Fruit fly (Drosophila melanogaster) whole organism, embryonic: ENCODE results near the gene Idi.

Experiments
- Antp ChIP-seq: fragments of 200-800 bp; sonication (Bioruptor generic); optimal IDR thresholded peaks from 3 replicates; lab custom pipeline; 2016; ENCODE audit warnings: missing biosample characterization, missing genetic modification characterization
- CG10147 ChIP-seq: fragments of 200-800 bp; sonication (Bioruptor generic); optimal IDR thresholded peaks from 2 replicates; lab custom pipeline; 2019; ENCODE audit warnings: missing biosample characterization, mild to moderate bottlenecking, missing genetic modification characterization, moderate library complexity
- CG11695 ChIP-seq: fragments of 200-800 bp; sonication (Bioruptor generic); IDR thresholded peaks from 3 replicates; pipeline ENCODE4 v1.3.6; 2022; ENCODE audit warnings: missing biosample characterization, missing genetic modification characterization
- CG12659 ChIP-seq: fragments of 200-800 bp; sonication (Bioruptor generic); optimal IDR thresholded peaks from 3 replicates; lab custom pipeline; 2017; ENCODE audit warnings: mild to moderate bottlenecking, missing biosample characterization, missing genetic modification reagents, missing genetic modification characterization
- CG13424 ChIP-seq: fragments of 200-800 bp; sonication (Bioruptor generic); optimal IDR thresholded peaks from 2 replicates; lab custom pipeline; 2019; ENCODE audit warnings: missing biosample characterization, mild to moderate bottlenecking, missing genetic modification characterization, moderate library complexity
- CG13624 ChIP-seq: fragments of 200-800 bp; sonication (Bioruptor generic); optimal IDR thresholded peaks from 2 replicates; lab custom pipeline; 2016; ENCODE audit warnings: missing biosample characterization, missing genetic modification characterization
- CG14860 ChIP-seq: fragments of 200-800 bp; sonication (Bioruptor generic); IDR thresholded peaks from 3 replicates; pipeline ENCODE4 v1.3.6; 2022; ENCODE audit warnings: missing biosample characterization, missing genetic modification characterization; ENCODE audit not compliant: partially characterized antibody
- CG15269 ChIP-seq: fragments of 200-800 bp; sonication (Bioruptor generic); optimal IDR thresholded peaks from 2 replicates; lab custom pipeline; 2018; ENCODE audit warnings: missing biosample characterization, mild to moderate bottlenecking, missing genetic modification characterization, moderate library complexity
- CG15514 ChIP-seq: fragments of 200-800 bp; sonication (Bioruptor generic); optimal IDR thresholded peaks from 3 replicates; lab custom pipeline; 2017; ENCODE audit warnings: missing biosample characterization, missing genetic modification characterization, mild to moderate bottlenecking, moderate library complexity, missing genetic modification reagents
- CG17802 ChIP-seq: fragments of 200-800 bp; sonication (Bioruptor generic); optimal IDR thresholded peaks from 2 replicates; lab custom pipeline; 2018; ENCODE audit warnings: missing biosample characterization, mild to moderate bottlenecking, missing genetic modification characterization, moderate library complexity
- CG18599 ChIP-seq: fragments of 200-800 bp; sonication (Bioruptor generic); optimal IDR thresholded peaks from 3 replicates; lab custom pipeline; 2017; ENCODE audit warnings: missing biosample characterization, missing genetic modification characterization, mild to moderate bottlenecking, moderate library complexity, missing genetic modification reagents
- CG2678 ChIP-seq: fragments of 200-800 bp; sonication (Bioruptor generic); optimal IDR thresholded peaks from 3 replicates; lab custom pipeline; 2019; ENCODE audit warnings: missing biosample characterization, mild to moderate bottlenecking, missing genetic modification characterization, moderate library complexity
- CG2875 ChIP-seq: fragments of 200-800 bp; sonication (Bioruptor generic); optimal IDR thresholded peaks from 2 replicates; lab custom pipeline; 2017; ENCODE audit warnings: missing biosample characterization, mild to moderate bottlenecking, missing genetic modification characterization, missing genetic modification reagents
- CG30403 ChIP-seq: fragments of 200-800 bp; sonication (Bioruptor generic); optimal IDR thresholded peaks from 3 replicates; lab custom pipeline; 2016; ENCODE audit warnings: missing biosample characterization, missing genetic modification characterization
- CG34422 ChIP-seq: fragments of 200-800 bp; sonication (Bioruptor generic); IDR thresholded peaks from 3 replicates; pipeline ENCODE4 v1.3.6; 2022; ENCODE audit warnings: missing biosample characterization, missing genetic modification characterization
- CG7556 ChIP-seq: fragments of 200-800 bp; sonication (Bioruptor generic); optimal IDR thresholded peaks from 2 replicates; lab custom pipeline; 2017; ENCODE audit warnings: missing biosample characterization, mild to moderate bottlenecking, missing genetic modification characterization
- CG7786 ChIP-seq: fragments of 200-800 bp; sonication (Bioruptor generic); optimal IDR thresholded peaks from 2 replicates; lab custom pipeline; 2016; ENCODE audit warnings: missing biosample characterization, missing genetic modification characterization
- CG9727 ChIP-seq: fragments of 200-800 bp; sonication (Bioruptor generic); optimal IDR thresholded peaks from 3 replicates; lab custom pipeline; 2017; ENCODE audit warnings: missing biosample characterization, mild to moderate bottlenecking, missing genetic modification characterization
- CG9797 ChIP-seq: fragments of 200-800 bp; sonication (Bioruptor generic); optimal IDR thresholded peaks from 3 replicates; lab custom pipeline; 2018; ENCODE audit warnings: missing biosample characterization, mild to moderate bottlenecking, missing genetic modification characterization
- CoRest ChIP-seq: fragments of 200-800 bp; sonication (Bioruptor generic); optimal IDR thresholded peaks from 3 replicates; lab custom pipeline; 2018; ENCODE audit warnings: missing biosample characterization, mild to moderate bottlenecking, missing genetic modification characterization, moderate library complexity
- Dek ChIP-seq: fragments of 200-800 bp; sonication (Bioruptor generic); optimal IDR thresholded peaks from 3 replicates; lab custom pipeline; 2019; ENCODE audit warnings: missing biosample characterization, mild to moderate bottlenecking, missing genetic modification characterization, moderate library complexity
- H15 ChIP-seq: fragments of 200-800 bp; sonication (Bioruptor generic); IDR thresholded peaks from 3 replicates; pipeline ENCODE4 v1.3.6; 2022; ENCODE audit warnings: missing biosample characterization, missing genetic modification characterization
- Hmr ChIP-seq: fragments of 200-800 bp; sonication (Bioruptor generic); optimal IDR thresholded peaks from 3 replicates; lab custom pipeline; 2017; ENCODE audit warnings: mild to moderate bottlenecking, missing biosample characterization, missing genetic modification reagents, missing genetic modification characterization
- Hr51 ChIP-seq, 2 experiments: fragments of 200-800 bp; sonication (Bioruptor generic); optimal IDR thresholded peaks; 2 replicates in 1 of 2; 3 replicates in 1 of 2; lab custom pipeline; 2016 to 2018; ENCODE audit warnings: missing biosample characterization in 2 of 2, missing genetic modification characterization in 2 of 2, mild to moderate bottlenecking in 1 of 2, moderate library complexity in 1 of 2
- MTF-1 ChIP-seq: fragments of 200-800 bp; sonication (Bioruptor generic); optimal IDR thresholded peaks from 2 replicates; lab custom pipeline; 2018; ENCODE audit warnings: missing biosample characterization, mild to moderate bottlenecking, missing genetic modification characterization, borderline replicate concordance
- Med ChIP-seq: fragments of 200-800 bp; sonication (Bioruptor generic); peaks from one replicate; lab custom pipeline; 2016; ENCODE audit warnings: missing biosample characterization, missing genetic modification characterization, mild to moderate bottlenecking, inconsistent platforms, moderate library complexity
- Meics ChIP-seq: fragments of 200-800 bp; sonication (Bioruptor generic); optimal IDR thresholded peaks from 2 replicates; lab custom pipeline; 2017; ENCODE audit warnings: missing biosample characterization, mild to moderate bottlenecking, missing genetic modification characterization
- NfI ChIP-seq: fragments of 200-800 bp; sonication (Bioruptor generic); optimal IDR thresholded peaks from 3 replicates; lab custom pipeline; 2018; ENCODE audit warnings: missing biosample characterization, mild to moderate bottlenecking, missing genetic modification characterization, moderate library complexity
- Oli ChIP-seq: fragments of 200-800 bp; sonication (Bioruptor generic); optimal IDR thresholded peaks from 2 replicates; lab custom pipeline; 2018; ENCODE audit warnings: missing biosample characterization, mild to moderate bottlenecking, missing genetic modification characterization, moderate library complexity
- Rfx ChIP-seq: fragments of 200-800 bp; sonication (Bioruptor generic); IDR thresholded peaks from 2 replicates; pipeline ENCODE4 v1.3.6; 2022; ENCODE audit warnings: missing biosample characterization, missing genetic modification characterization
- al ChIP-seq: fragments of 200-800 bp; sonication (Bioruptor generic); IDR thresholded peaks from 2 replicates; pipeline ENCODE4 v1.3.6; 2022; ENCODE audit warnings: missing biosample characterization, missing genetic modification characterization
- ase ChIP-seq: fragments of 200-800 bp; sonication (Bioruptor generic); IDR thresholded peaks from 3 replicates; pipeline ENCODE4 v1.3.6; 2022; ENCODE audit warnings: missing biosample characterization, missing genetic modification characterization
- cad ChIP-seq: fragments of >200 bp; optimal IDR thresholded peaks from 2 replicates; lab custom pipeline; 2017; ENCODE audit warnings: missing biosample characterization, missing genetic modification characterization
- cwo ChIP-seq: fragments of 200-800 bp; sonication (Bioruptor generic); optimal IDR thresholded peaks from 3 replicates; lab custom pipeline; 2017; ENCODE audit warnings: missing biosample characterization, missing genetic modification characterization, mild to moderate bottlenecking, moderate library complexity, missing genetic modification reagents
- dmrt99B ChIP-seq: fragments of 200-800 bp; sonication (Bioruptor generic); optimal IDR thresholded peaks from 2 replicates; lab custom pipeline; 2018; ENCODE audit warnings: missing biosample characterization, mild to moderate bottlenecking, missing genetic modification characterization, moderate library complexity
- dpn ChIP-seq, 2 experiments: fragments of 200-800 bp; sonication (Bioruptor generic); optimal IDR thresholded peaks; 3 replicates each; lab custom pipeline; 2016; ENCODE audit warnings: missing biosample characterization in 2 of 2, missing genetic modification characterization in 2 of 2
- fd96Cb ChIP-seq: fragments of 200-800 bp; sonication (Bioruptor generic); optimal IDR thresholded peaks from 2 replicates; lab custom pipeline; 2018; ENCODE audit warnings: missing biosample characterization, mild to moderate bottlenecking, missing genetic modification characterization, moderate library complexity
- hth ChIP-seq: fragments of >200 bp; optimal IDR thresholded peaks from 2 replicates; lab custom pipeline; 2017; ENCODE audit warnings: inconsistent platforms
- kni ChIP-seq: fragments of 200-800 bp; sonication (Bioruptor generic); optimal IDR thresholded peaks from 3 replicates; lab custom pipeline; 2017; ENCODE audit warnings: mild to moderate bottlenecking, missing biosample characterization, missing genetic modification reagents, missing genetic modification characterization
- lab ChIP-seq: fragments of 200-800 bp; sonication (Bioruptor generic); optimal IDR thresholded peaks from 3 replicates; lab custom pipeline; 2017; ENCODE audit warnings: missing biosample characterization, missing genetic modification characterization, mild to moderate bottlenecking, moderate library complexity, missing genetic modification reagents
- nerfin-2 ChIP-seq: fragments of 200-800 bp; sonication (Bioruptor generic); IDR thresholded peaks from 2 replicates; pipeline ENCODE4 v1.3.6; 2022; ENCODE audit warnings: missing biosample characterization, missing genetic modification characterization; ENCODE audit not compliant: partially characterized antibody
- oc ChIP-seq: fragments of 200-800 bp; sonication (Bioruptor generic); optimal IDR thresholded peaks from 2 replicates; lab custom pipeline; 2018; ENCODE audit warnings: missing biosample characterization, mild to moderate bottlenecking, missing genetic modification characterization, moderate library complexity
- org-1 ChIP-seq: fragments of 200-800 bp; sonication (Bioruptor generic); optimal IDR thresholded peaks from 2 replicates; lab custom pipeline; 2017; ENCODE audit warnings: missing biosample characterization, missing genetic modification characterization
- pan ChIP-seq, 4 experiments: fragments of >200 bp in 3 of 4; fragments of 200-800 bp in 1 of 4; sonication (Bioruptor generic) in 1 of 4; optimal IDR thresholded peaks in 3 of 4; IDR thresholded peaks in 1 of 4; 2 replicates each; pipeline versions ENCODE4 v1.3.6 to Lab custom; 2017 to 2022; ENCODE audit warnings: missing biosample characterization in 2 of 4, missing genetic modification characterization in 2 of 4, mixed read lengths in 1 of 4
- pnt ChIP-seq: fragments of 200-800 bp; sonication (Bioruptor generic); optimal IDR thresholded peaks from 3 replicates; lab custom pipeline; 2016; ENCODE audit warnings: missing biosample characterization, missing genetic modification characterization
- prd ChIP-seq, 3 experiments: fragments of >200 bp in 2 of 3; fragments of 200-800 bp in 1 of 3; sonication (Bioruptor generic) in 1 of 3; optimal IDR thresholded peaks in 2 of 3; IDR thresholded peaks in 1 of 3; 2 replicates in 2 of 3; 3 replicates in 1 of 3; pipeline versions ENCODE4 v1.3.6 to Lab custom; 2017 to 2022; ENCODE audit warnings: missing biosample characterization in 1 of 3, missing genetic modification characterization in 1 of 3
- seq ChIP-seq: fragments of 200-800 bp; sonication (Bioruptor generic); IDR thresholded peaks from 2 replicates; pipeline ENCODE4 v1.3.6; 2022; ENCODE audit warnings: missing biosample characterization, missing genetic modification characterization
- sna ChIP-seq: fragments of 200-800 bp; sonication (Bioruptor generic); IDR thresholded peaks from 2 replicates; pipeline ENCODE4 v1.3.6; 2022; ENCODE audit warnings: missing biosample characterization, missing genetic modification characterization; ENCODE audit not compliant: partially characterized antibody

The Idi gene

DNA sequence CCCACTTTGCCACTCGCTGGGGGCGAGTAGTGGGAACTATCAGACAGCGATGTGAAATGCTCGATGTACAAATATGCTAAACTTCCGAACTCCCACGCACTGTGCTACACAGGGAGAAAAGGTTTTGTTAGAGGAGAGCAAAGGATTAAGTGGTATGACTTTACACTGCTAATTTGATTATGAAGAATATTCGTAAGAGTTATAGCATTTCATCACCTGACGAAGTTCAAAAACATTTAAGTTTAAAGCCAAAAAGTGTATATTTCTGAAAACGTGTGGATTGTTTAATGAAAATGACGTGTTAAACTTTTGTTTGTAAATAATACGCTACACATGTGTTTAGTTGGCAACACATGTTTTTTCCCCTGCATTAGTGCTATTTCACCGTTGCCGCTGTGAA is 18.5 kb downstream of the Idi start (continued):
- TF ChIP-seq pan (optimal IDR thresholded peaks at IDR 0.05; lab: Kevin White, UChicago): no peak
- peak in 1 of 2 experiments; percentile 9 for TF ChIP-seq pan (GFP tag; optimal IDR thresholded peaks at IDR 0.05 in 1 of 2, IDR thresholded peaks at IDR 0.05 in 1 of 2)
- no peak for TF ChIP-seq al
- TF ChIP-seq CG13424 (tag; lab: Kevin White, UChicago): peak; percentile 13
- TF ChIP-seq CG7556 (GFP tag; lab: Kevin White, UChicago): peak; percentile 50
- TF ChIP-seq CG7786 (GFP tag; lab: Kevin White, UChicago): no peak
- TF ChIP-seq seq (GFP tag; lab: Robert Waterston, UW): peak; percentile 19; the same call in 1 of the 2 replicates
- no peak for TF ChIP-seq Antp (GFP tag; lab: Kevin White, UChicago)
- TF ChIP-seq CG14860 (GFP tag; lab: Robert Waterston, UW): no peak
- TF ChIP-seq CG2678: peak; percentile 46
- TF ChIP-seq Rfx: no peak
- no peak for TF ChIP-seq CG9797
- no peak for TF ChIP-seq CG10147 (GFP tag; lab: Kevin White, UChicago)
- no peak for TF ChIP-seq CG2875 (GFP tag; lab: Kevin White, UChicago)
- TF ChIP-seq cwo (GFP tag; lab: Kevin White, UChicago): peak; percentile 15
- no peak for TF ChIP-seq CG9727 (GFP tag; lab: Kevin White, UChicago)
- TF ChIP-seq Med (GFP tag; lab: Kevin White, UChicago): peak; percentile 77
- TF ChIP-seq lab (GFP tag; lab: Kevin White, UChicago): peak; percentile 39
- TF ChIP-seq CG15269 (tag; lab: Kevin White, UChicago): peak; percentile 43
- TF ChIP-seq CG17802: no peak
- peak; percentile 0 for TF ChIP-seq CG15514 (GFP tag; lab: Kevin White, UChicago)
- TF ChIP-seq NfI: peak; percentile 12
- TF ChIP-seq oc (tag; lab: Kevin White, UChicago): no peak
- peak; percentile 6 to 8 for TF ChIP-seq dpn (GFP tag; optimal IDR thresholded peaks at IDR 0.05; lab: Kevin White, UChicago)
- TF ChIP-seq cad: no peak
- TF ChIP-seq hth (lab: Kevin White, UChicago): no peak
- peak; percentile 20 for TF ChIP-seq Meics (GFP tag; lab: Kevin White, UChicago)
- TF ChIP-seq ase (GFP tag; lab: Robert Waterston, UW): no peak
- no peak for TF ChIP-seq CG12659 (GFP tag; lab: Kevin White, UChicago)
- no peak for TF ChIP-seq CG13624 (GFP tag; lab: Kevin White, UChicago)
- no peak for TF ChIP-seq Dek (tag; lab: Kevin White, UChicago)
- no peak for TF ChIP-seq dmrt99B (tag; lab: Kevin White, UChicago)
- no peak for TF ChIP-seq MTF-1
- TF ChIP-seq prd (optimal IDR thresholded peaks at IDR 0.05; lab: Kevin White, UChicago): no peak
- TF ChIP-seq prd (GFP tag; IDR thresholded peaks at IDR 0.05; lab: Robert Waterston, UW): 0 out of 3 replicates have a peak, but pooled peaks have one; percentile 19
- TF ChIP-seq Hr51 (GFP tag; optimal IDR thresholded peaks at IDR 0.05; lab: Kevin White, UChicago): peak in 1 of 2 experiments; percentile 52
- TF ChIP-seq CG18599 (GFP tag; lab: Kevin White, UChicago): peak; percentile 26
- TF ChIP-seq CG11695 (GFP tag; lab: Robert Waterston, UW): 0 out of 3 replicates have a peak, but pooled peaks have one; percentile 29
- peak; percentile 13 for TF ChIP-seq Hmr
- TF ChIP-seq fd96Cb (tag; lab: Kevin White, UChicago): no peak
- TF ChIP-seq sna (GFP tag; lab: Robert Waterston, UW): no peak
- peak; percentile 10 for TF ChIP-seq org-1 (GFP tag; lab: Kevin White, UChicago)
- peak; percentile 4 for TF ChIP-seq CG30403 (GFP tag; lab: Kevin White, UChicago)
- no peak for TF ChIP-seq nerfin-2 (GFP tag; lab: Robert Waterston, UW)
- peak; percentile 15 for TF ChIP-seq CoRest (tag; lab: Kevin White, UChicago)
- TF ChIP-seq H15 (GFP tag; lab: Robert Waterston, UW): no peak
- TF ChIP-seq pnt (GFP tag; lab: Kevin White, UChicago): peak; percentile 13
- TF ChIP-seq CG34422 (GFP tag; lab: Robert Waterston, UW): peak; percentile 38; the same call in 1 of the 3 replicates
- TF ChIP-seq Oli (tag; lab: Kevin White, UChicago): peak; percentile 36
- no peak for TF ChIP-seq kni (GFP tag; lab: Kevin White, UChicago)
